Worm (Caenorhabditis elegans): ENCODE measurements around the gene T07G12.4.

DNA sequence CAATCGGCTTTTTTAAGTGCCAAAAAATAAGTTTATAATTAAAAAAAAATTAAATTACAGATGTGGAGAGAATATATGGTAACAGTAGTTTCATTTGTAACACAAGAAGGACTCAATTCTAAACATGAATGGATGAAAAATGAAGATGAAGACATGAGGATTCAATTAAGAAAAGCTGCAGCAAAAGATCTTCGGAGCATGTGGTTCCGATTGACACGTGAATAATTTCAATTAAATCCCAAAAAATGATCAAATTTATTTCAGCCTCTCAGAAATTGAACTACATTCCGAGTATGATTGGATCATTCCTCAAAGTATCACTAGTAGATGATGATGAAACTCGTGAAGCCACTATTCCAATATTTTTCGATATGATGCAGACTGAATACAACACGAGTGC, 49.1 kb downstream of the T07G12.4 start:
- TF ChIP-seq nhr-20 (tag; optimal IDR thresholded peaks at IDR 0.05) = no peak
- TF ChIP-seq skn-1 (tag; optimal IDR thresholded peaks at IDR 0.05) = no peak
- TF ChIP-seq ceh-90 (tag; optimal IDR thresholded peaks at IDR 0.05) = no peak
- TF ChIP-seq tbx-2 (tag; optimal IDR thresholded peaks at IDR 0.05) = no peak
- TF ChIP-seq pag-3 (tag; optimal IDR thresholded peaks at IDR 0.05; ENCODE audit: borderline replicate concordance, insufficient read depth) = no peak
- TF ChIP-seq mdl-1 (tag; optimal IDR thresholded peaks at IDR 0.05) = no peak
- no peak for TF ChIP-seq sox-4 (tag; optimal IDR thresholded peaks at IDR 0.05)

Data from whole organism, L1 larva.